Worm (Caenorhabditis elegans): ENCODE measurements around the gene pef-1.

pef-1 gene

DNA sequence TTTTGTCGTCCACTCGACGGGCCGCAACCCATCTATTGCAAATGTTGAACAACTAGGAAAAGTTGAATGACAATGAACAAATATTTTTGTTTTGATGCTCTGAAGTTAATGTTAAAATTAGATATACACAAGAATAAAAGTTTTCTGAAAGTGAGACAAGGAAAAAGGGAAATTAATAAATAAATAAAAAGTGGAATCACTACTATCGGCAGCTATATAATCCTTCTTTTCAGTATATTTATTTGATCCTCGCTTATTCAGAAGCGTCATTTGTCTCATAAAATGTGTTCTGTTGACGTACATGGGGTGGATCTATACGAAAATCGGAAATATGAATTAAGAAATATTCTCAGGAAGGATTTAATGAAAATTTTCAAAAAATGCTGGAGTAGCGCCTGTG lies at the start of gene pef-1:
Gene pef-1 (minus strand): TSS at position 101 of the 400 bp plus-strand sequence.
- TF ChIP-seq tbx-37 (GFP tag; conservative IDR thresholded peaks at IDR 0.05): no peak
- no peak for TF ChIP-seq hnd-1 (tag; optimal IDR thresholded peaks at IDR 0.05)
- TF ChIP-seq ceh-13 (GFP tag; optimal IDR thresholded peaks at IDR 0.05): no peak

DNA sequence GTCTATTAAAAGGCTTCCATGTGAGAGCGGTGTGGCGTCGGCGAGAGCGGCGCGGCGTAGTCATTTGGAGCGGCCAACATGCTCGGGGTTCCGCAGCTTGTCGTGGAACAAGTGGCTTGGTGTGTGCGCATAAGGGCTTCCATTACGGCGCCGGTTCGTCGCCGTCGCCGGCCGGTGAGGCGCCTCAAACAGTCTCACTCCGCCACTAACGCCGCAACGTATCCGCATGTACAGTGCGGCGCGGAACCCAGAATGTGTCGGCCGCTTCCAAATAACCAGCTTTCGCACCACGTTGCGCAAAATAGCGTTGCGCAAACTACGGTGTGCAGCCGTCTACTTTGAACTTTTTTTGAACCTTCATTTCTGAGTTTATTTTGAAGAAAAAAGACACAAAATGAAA lies 44.8 kb upstream of the pef-1 start:
- no peak for TF ChIP-seq scrt-1 (GFP tag; IDR thresholded peaks at IDR 0.05)

DNA sequence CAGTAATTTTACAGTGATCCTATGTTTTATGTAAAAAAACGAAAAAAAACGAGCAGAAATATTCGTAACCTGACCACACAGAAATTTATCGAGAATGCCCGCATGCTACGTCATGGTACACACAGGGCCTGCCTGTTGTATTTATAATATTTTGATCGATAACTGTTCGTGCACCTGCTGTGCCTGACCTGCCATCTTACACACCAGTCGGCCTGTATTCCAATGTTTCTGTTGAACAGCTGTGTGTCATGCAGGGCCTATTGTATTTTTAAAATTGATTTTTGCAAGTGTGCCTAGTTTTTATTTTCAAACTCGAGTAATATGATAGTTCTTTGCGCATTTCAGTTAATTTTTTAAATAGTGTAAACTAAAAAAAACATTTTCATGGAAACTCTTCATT lies 40.1 kb upstream of the pef-1 start:
- TF ChIP-seq aly-1 (tag; optimal IDR thresholded peaks at IDR 0.05): no peak
- TF ChIP-seq hmg-4 (GFP tag; optimal IDR thresholded peaks at IDR 0.05): no peak

DNA sequence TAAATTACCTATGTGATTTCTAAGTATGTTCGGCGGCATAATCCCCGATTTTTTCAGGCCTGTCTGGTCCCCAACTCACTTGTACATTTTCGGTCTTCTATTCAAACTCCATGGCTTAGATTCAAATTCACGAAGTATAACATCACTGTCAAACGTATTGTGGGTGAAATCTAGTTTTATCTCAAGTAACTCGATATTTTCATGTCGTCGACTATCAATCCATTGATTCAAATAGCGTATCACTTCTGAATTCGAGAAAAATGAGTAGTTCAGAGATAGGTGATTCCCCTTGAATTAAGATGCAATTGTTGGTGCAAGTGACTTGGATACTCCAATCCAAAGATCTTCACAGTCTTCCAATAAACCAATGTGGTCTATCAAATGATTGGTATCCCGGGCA lies 38.5 kb upstream of the pef-1 start:
- TF ChIP-seq pes-1 (GFP tag; IDR thresholded peaks at IDR 0.05) (no peak), hmbx-1 (tag; optimal IDR thresholded peaks at IDR 0.05) (no peak)

ce11 chrIII:961948-962347 lies 35.8 kb upstream of the pef-1 start, which contains the start of gene fbxa-51:
Gene fbxa-51, plus strand, starts transcription at chrIII:962269.
- no peak for TF ChIP-seq pes-1 (GFP tag; IDR thresholded peaks at IDR 0.05)
- TF ChIP-seq tbx-11 (GFP tag; IDR thresholded peaks at IDR 0.05): no peak
- TF ChIP-seq tra-4 (tag; optimal IDR thresholded peaks at IDR 0.05): no peak
- no peak for TF ChIP-seq ceh-13 (GFP tag; optimal IDR thresholded peaks at IDR 0.05)
- no peak for TF ChIP-seq sea-1 (GFP tag; conservative IDR thresholded peaks at IDR 0.05)
- TF ChIP-seq ceh-36 (tag; optimal IDR thresholded peaks at IDR 0.05): no peak
- TF ChIP-seq flt-1 (GFP tag; IDR thresholded peaks at IDR 0.05): no peak
- TF ChIP-seq hmg-4 (GFP tag; optimal IDR thresholded peaks at IDR 0.05): no peak
- no peak for TF ChIP-seq aly-1 (tag; optimal IDR thresholded peaks at IDR 0.05)
- no peak for TF ChIP-seq B0310.2 (tag; optimal IDR thresholded peaks at IDR 0.05)
- no peak for TF ChIP-seq F13C5.2 (tag; optimal IDR thresholded peaks at IDR 0.05)
- no peak for TF ChIP-seq ets-7 (tag; optimal IDR thresholded peaks at IDR 0.05)
- no peak for TF ChIP-seq hnd-1 (tag; optimal IDR thresholded peaks at IDR 0.05)
- TF ChIP-seq tbx-37 (GFP tag; conservative IDR thresholded peaks at IDR 0.05): no peak

DNA sequence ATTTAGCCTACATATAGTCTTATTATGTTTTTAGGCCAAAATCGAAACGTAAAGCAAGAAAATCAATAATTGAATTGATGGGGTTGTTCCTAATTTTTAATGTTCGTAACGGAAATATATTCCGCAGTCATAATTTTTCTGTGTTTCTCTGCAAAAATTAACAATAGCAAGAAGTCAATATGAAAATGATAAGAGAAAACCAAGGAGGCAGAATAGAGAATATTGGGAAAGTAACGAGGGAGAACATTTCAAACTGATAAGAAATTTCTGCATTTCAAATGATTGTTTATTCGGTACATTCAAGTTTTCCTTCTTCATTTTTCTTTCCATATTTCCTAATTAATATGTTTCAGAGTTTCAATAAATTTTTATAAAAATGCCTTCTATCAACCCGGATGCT lies 29.9 kb upstream of the pef-1 start, which contains the start of gene fbxa-54:
Gene fbxa-54 (plus strand): TSS at position 354 of the 400 bp plus-strand sequence.
- TF ChIP-seq scrt-1 (GFP tag; IDR thresholded peaks at IDR 0.05) (no peak), ceh-13 (GFP tag; optimal IDR thresholded peaks at IDR 0.05) (no peak), aly-1 (tag; optimal IDR thresholded peaks at IDR 0.05) (no peak), tbx-11 (GFP tag; IDR thresholded peaks at IDR 0.05) (no peak), tbx-37 (GFP tag; conservative IDR thresholded peaks at IDR 0.05) (no peak), B0310.2 (tag; optimal IDR thresholded peaks at IDR 0.05) (no peak), hmbx-1 (tag; optimal IDR thresholded peaks at IDR 0.05) (no peak), F13C5.2 (tag; optimal IDR thresholded peaks at IDR 0.05) (no peak), ceh-36 (tag; optimal IDR thresholded peaks at IDR 0.05) (no peak), hmg-4 (GFP tag; optimal IDR thresholded peaks at IDR 0.05) (no peak), tra-4 (tag; optimal IDR thresholded peaks at IDR 0.05) (no peak), ets-7 (tag; optimal IDR thresholded peaks at IDR 0.05) (no peak), pes-1 (GFP tag; IDR thresholded peaks at IDR 0.05) (no peak), hnd-1 (tag; optimal IDR thresholded peaks at IDR 0.05) (no peak), flt-1 (GFP tag; IDR thresholded peaks at IDR 0.05) (no peak), sea-1 (GFP tag; conservative IDR thresholded peaks at IDR 0.05) (no peak), ama-1 (optimal IDR thresholded peaks at IDR 0.05) (no peak)

- TF ChIP-seq tbx-37 (GFP tag; conservative IDR thresholded peaks at IDR 0.05): no peak
- TF ChIP-seq ama-1 (optimal IDR thresholded peaks at IDR 0.05): no peak
- no peak for TF ChIP-seq hmbx-1 (tag; optimal IDR thresholded peaks at IDR 0.05)
- TF ChIP-seq ceh-36 (tag; optimal IDR thresholded peaks at IDR 0.05): no peak
- no peak for TF ChIP-seq hnd-1 (tag; optimal IDR thresholded peaks at IDR 0.05)
- TF ChIP-seq scrt-1 (GFP tag; IDR thresholded peaks at IDR 0.05): no peak
- no peak for TF ChIP-seq F13C5.2 (tag; optimal IDR thresholded peaks at IDR 0.05)
- no peak for TF ChIP-seq B0310.2 (tag; optimal IDR thresholded peaks at IDR 0.05)
- TF ChIP-seq flt-1 (GFP tag; IDR thresholded peaks at IDR 0.05): no peak
- no peak for TF ChIP-seq ets-7 (tag; optimal IDR thresholded peaks at IDR 0.05)
- TF ChIP-seq tbx-11 (GFP tag; IDR thresholded peaks at IDR 0.05): no peak
- TF ChIP-seq ceh-13 (GFP tag; optimal IDR thresholded peaks at IDR 0.05): no peak
- TF ChIP-seq pes-1 (GFP tag; IDR thresholded peaks at IDR 0.05): no peak
- no peak for TF ChIP-seq hmg-4 (GFP tag; optimal IDR thresholded peaks at IDR 0.05)
- no peak for TF ChIP-seq tra-4 (tag; optimal IDR thresholded peaks at IDR 0.05)
- no peak for TF ChIP-seq sea-1 (GFP tag; conservative IDR thresholded peaks at IDR 0.05)
- no peak for TF ChIP-seq aly-1 (tag; optimal IDR thresholded peaks at IDR 0.05)
Measured at ce11 chrIII:954553-954952, 28.4 kb upstream of the pef-1 start, which contains the start of the genes T12B5.15 and T12B5.14. Gene T12B5.15, minus strand, starts transcription at chrIII:954653. Gene T12B5.14, plus strand, starts transcription at chrIII:954873.

DNA sequence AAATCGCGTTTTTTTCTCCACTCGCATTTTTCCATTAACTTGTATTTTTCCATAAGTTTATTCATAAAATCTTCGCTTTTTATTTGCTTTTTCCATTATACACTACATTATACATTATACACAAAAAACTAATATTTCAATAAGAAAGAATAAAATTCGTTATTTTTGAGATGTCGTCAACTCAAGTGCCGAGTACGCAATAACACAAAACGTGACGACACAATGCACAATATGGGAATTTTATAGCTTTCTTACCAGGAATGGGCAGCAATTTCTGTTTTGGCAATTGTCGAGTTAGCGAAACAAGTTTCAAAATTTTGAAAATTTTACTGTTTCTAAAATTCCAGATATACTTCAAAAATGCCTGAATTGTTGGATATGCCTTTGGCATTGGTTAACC lies 26.1 kb upstream of the pef-1 start, which contains the start of gene fbxa-10:
Gene fbxa-10 (plus strand): TSS at position 207 of the 400 bp plus-strand sequence.
- TF ChIP-seq scrt-1 (GFP tag; IDR thresholded peaks at IDR 0.05) (no peak), F13C5.2 (tag; optimal IDR thresholded peaks at IDR 0.05) (no peak), ceh-36 (tag; optimal IDR thresholded peaks at IDR 0.05) (no peak), ets-7 (tag; optimal IDR thresholded peaks at IDR 0.05) (no peak)

DNA sequence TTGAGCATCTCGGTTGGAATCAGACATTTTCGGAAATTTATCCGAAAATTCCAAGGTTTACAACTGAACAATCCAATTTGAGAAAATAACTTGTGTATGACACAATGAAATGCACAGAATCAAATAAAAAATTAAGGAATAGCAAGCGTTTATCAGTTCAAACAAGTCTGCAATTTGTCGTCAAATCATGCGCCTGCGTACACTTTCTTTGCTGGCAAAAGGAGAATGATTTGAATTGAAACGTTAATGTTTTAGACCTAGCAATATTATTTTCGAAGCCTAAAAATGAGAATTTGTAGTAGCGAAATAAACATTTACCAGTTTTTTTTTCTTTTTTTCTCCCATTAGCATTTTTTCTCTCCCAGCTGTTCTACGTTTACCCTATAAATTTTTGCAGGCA lies 24.4 kb upstream of the pef-1 start, which contains the start of the genes fbxa-67 and fbxa-11:
Gene fbxa-67 (minus strand): TSS at position 199 of the 400 bp plus-strand sequence.
Gene fbxa-11 (plus strand): TSS at position 398 of the 400 bp plus-strand sequence.
- TF ChIP-seq tbx-37 (GFP tag; conservative IDR thresholded peaks at IDR 0.05) (no peak), sea-1 (GFP tag; conservative IDR thresholded peaks at IDR 0.05) (no peak), hmg-4 (GFP tag; optimal IDR thresholded peaks at IDR 0.05) (no peak), tbx-11 (GFP tag; IDR thresholded peaks at IDR 0.05) (no peak), hmbx-1 (tag; optimal IDR thresholded peaks at IDR 0.05) (no peak), ceh-36 (tag; optimal IDR thresholded peaks at IDR 0.05) (no peak), pes-1 (GFP tag; IDR thresholded peaks at IDR 0.05) (no peak), aly-1 (tag; optimal IDR thresholded peaks at IDR 0.05) (no peak), scrt-1 (GFP tag; IDR thresholded peaks at IDR 0.05) (no peak), flt-1 (GFP tag; IDR thresholded peaks at IDR 0.05) (no peak), ama-1 (optimal IDR thresholded peaks at IDR 0.05) (no peak), ets-7 (tag; optimal IDR thresholded peaks at IDR 0.05) (no peak), B0310.2 (tag; optimal IDR thresholded peaks at IDR 0.05) (no peak), F13C5.2 (tag; optimal IDR thresholded peaks at IDR 0.05) (no peak), ceh-13 (GFP tag; optimal IDR thresholded peaks at IDR 0.05) (no peak), hnd-1 (tag; optimal IDR thresholded peaks at IDR 0.05) (no peak), tra-4 (tag; optimal IDR thresholded peaks at IDR 0.05) (no peak)

All from whole organism, early embryonic.